Fruit fly (Drosophila melanogaster) whole organism, pupa: ENCODE measurements around the gene CarT.

Experiments
- CG10348 ChIP-seq: fragments of 200-800 bp; sonication (Bioruptor generic); IDR thresholded peaks from 2 replicates; pipeline ENCODE4 v1.3.6; 2022; ENCODE audit warnings: missing biosample characterization, missing genetic modification characterization
- CG12605 ChIP-seq: fragments of 200-800 bp; sonication (Bioruptor generic); IDR thresholded peaks from 2 replicates; pipeline ENCODE4 v1.3.6; 2022; ENCODE audit warnings: missing biosample characterization, missing genetic modification characterization
- CG13204 ChIP-seq: fragments of 200-800 bp; sonication (Bioruptor generic); optimal IDR thresholded peaks from 2 replicates; lab custom pipeline; 2018; ENCODE audit warnings: missing biosample characterization, mild to moderate bottlenecking, missing genetic modification characterization, moderate library complexity
- CG14655 ChIP-seq: fragments of 200-800 bp; sonication (Bioruptor generic); optimal IDR thresholded peaks from 3 replicates; lab custom pipeline; 2017; ENCODE audit warnings: mild to moderate bottlenecking, missing biosample characterization, missing genetic modification reagents, missing genetic modification characterization
- CG15710 ChIP-seq: fragments of 200-800 bp; sonication (Bioruptor generic); optimal IDR thresholded peaks from 2 replicates; lab custom pipeline; 2018; ENCODE audit warnings: missing biosample characterization, mild to moderate bottlenecking, missing genetic modification characterization, moderate library complexity
- CG17806 ChIP-seq: fragments of 200-800 bp; sonication (Bioruptor generic); optimal IDR thresholded peaks from 2 replicates; lab custom pipeline; 2018; ENCODE audit warnings: missing biosample characterization, mild to moderate bottlenecking, missing genetic modification characterization, moderate library complexity
- CG32121 ChIP-seq: fragments of 200-800 bp; sonication (Bioruptor generic); IDR thresholded peaks from 2 replicates; pipeline ENCODE4 v1.3.6; 2022; ENCODE audit warnings: missing biosample characterization, missing genetic modification characterization
- CG34367 ChIP-seq: fragments of 200-800 bp; sonication (Bioruptor generic); optimal IDR thresholded peaks from 2 replicates; lab custom pipeline; 2018; ENCODE audit warnings: missing biosample characterization, mild to moderate bottlenecking, missing genetic modification characterization
- CG4496 ChIP-seq: fragments of 200-800 bp; sonication (Bioruptor generic); IDR thresholded peaks from 3 replicates; pipeline ENCODE4 v1.3.6; 2022; ENCODE audit warnings: missing biosample characterization, missing genetic modification characterization
- CG8159 ChIP-seq: fragments of 200-800 bp; sonication (Bioruptor generic); optimal IDR thresholded peaks from 3 replicates; lab custom pipeline; 2018; ENCODE audit warnings: missing biosample characterization, mild to moderate bottlenecking, missing genetic modification characterization, moderate library complexity
- CG8301 ChIP-seq: fragments of 200-800 bp; sonication (Bioruptor generic); optimal IDR thresholded peaks from 2 replicates; lab custom pipeline; 2018; ENCODE audit warnings: missing biosample characterization, mild to moderate bottlenecking, missing genetic modification characterization
- CG9948 ChIP-seq: fragments of 200-800 bp; sonication (Bioruptor generic); optimal IDR thresholded peaks from 2 replicates; lab custom pipeline; 2018; ENCODE audit warnings: missing biosample characterization, mild to moderate bottlenecking, missing genetic modification characterization, moderate library complexity
- D1 ChIP-seq: fragments of 200-800 bp; sonication (Bioruptor generic); optimal IDR thresholded peaks from 2 replicates; lab custom pipeline; 2018; ENCODE audit warnings: missing biosample characterization, mild to moderate bottlenecking, missing genetic modification characterization, moderate library complexity
- EcR ChIP-seq: fragments of 200-800 bp; sonication (Bioruptor generic); optimal IDR thresholded peaks from 3 replicates; lab custom pipeline; 2019; ENCODE audit warnings: missing biosample characterization, missing genetic modification characterization, mild to moderate bottlenecking, moderate library complexity, missing genetic modification reagents
- Ets98B ChIP-seq: fragments of 200-800 bp; sonication (Bioruptor generic); IDR thresholded peaks from 2 replicates; pipeline ENCODE4 v1.3.6; 2022; ENCODE audit warnings: missing biosample characterization, missing genetic modification characterization
- Pif1A ChIP-seq: fragments of 200-800 bp; sonication (Bioruptor generic); optimal IDR thresholded peaks from 3 replicates; lab custom pipeline; 2016; ENCODE audit warnings: missing biosample characterization, missing genetic modification characterization
- Pif1B ChIP-seq: fragments of 200-800 bp; sonication (Bioruptor generic); optimal IDR thresholded peaks from 3 replicates; lab custom pipeline; 2016; ENCODE audit warnings: missing biosample characterization, missing genetic modification characterization
- Snoo ChIP-seq: fragments of 200-800 bp; sonication (Bioruptor generic); optimal IDR thresholded peaks from 3 replicates; lab custom pipeline; 2017; ENCODE audit warnings: missing biosample characterization, mild to moderate bottlenecking, missing genetic modification characterization, inconsistent platforms
- fd96Ca ChIP-seq: fragments of 200-800 bp; sonication (Bioruptor generic); IDR thresholded peaks from 3 replicates; pipeline ENCODE4 v1.3.6; 2022; ENCODE audit warnings: missing biosample characterization, missing genetic modification characterization
- gl ChIP-seq: fragments of 200-800 bp; sonication (Bioruptor generic); optimal IDR thresholded peaks from 2 replicates; lab custom pipeline; 2018; ENCODE audit warnings: missing biosample characterization, mild to moderate bottlenecking, missing genetic modification characterization
- rn ChIP-seq: fragments of 200-800 bp; sonication (Bioruptor generic); IDR thresholded peaks from 2 replicates; pipeline ENCODE4 v1.3.6; 2022; ENCODE audit warnings: missing biosample characterization, missing genetic modification characterization

The CarT gene

dm6 chr2L:20773453-20774054 lies 43.5 kb upstream of the CarT start:
- TF ChIP-seq Ets98B (GFP tag; lab: Robert Waterston, UW) (no peak), fd96Ca (GFP tag; lab: Robert Waterston, UW) (0 out of 3 replicates have a peak, but pooled peaks have one; percentile 28)
- TF ChIP-seq, all 21 proteins: peak for 1

dm6 chr2L:20770242-20770769 lies 40.2 kb upstream of the CarT start, which contains the start of gene cad:
Gene cad, plus strand, starts transcription at chr2L:20770731.
- no peak for TF ChIP-seq CG14655 (GFP tag; lab: Kevin White, UChicago)
- no peak for TF ChIP-seq CG8159
- no peak for TF ChIP-seq CG17806 (tag; lab: Kevin White, UChicago)
- TF ChIP-seq gl (tag; lab: Kevin White, UChicago) = peak; percentile 19
- TF ChIP-seq Snoo (tag; lab: Kevin White, UChicago) = peak; percentile 66
- TF ChIP-seq CG8301 (tag; lab: Kevin White, UChicago) = no peak
- TF ChIP-seq Ets98B (GFP tag; lab: Robert Waterston, UW) = peak; percentile 52
- no peak for TF ChIP-seq CG10348 (GFP tag; lab: Robert Waterston, UW)
- TF ChIP-seq EcR (GFP tag; lab: Kevin White, UChicago) = no peak
- peak; percentile 7 for TF ChIP-seq Pif1B (GFP tag; lab: Kevin White, UChicago)
- TF ChIP-seq CG15710 (tag; lab: Kevin White, UChicago) = peak; percentile 30
- no peak; the same call in 1 of the 3 replicates for TF ChIP-seq CG4496 (GFP tag; lab: Robert Waterston, UW)
- TF ChIP-seq CG9948 (tag; lab: Kevin White, UChicago) = no peak
- TF ChIP-seq Pif1A (GFP tag; lab: Kevin White, UChicago) = peak; percentile 59
- TF ChIP-seq rn = no peak
- no peak for TF ChIP-seq CG34367 (tag; lab: Kevin White, UChicago)
- peak; percentile 40; the same call in 1 of the 2 replicates for TF ChIP-seq CG32121 (GFP tag; lab: Robert Waterston, UW)
- TF ChIP-seq CG13204 (GFP tag; lab: Kevin White, UChicago) = no peak
- TF ChIP-seq D1 = peak; percentile 28
- no peak for TF ChIP-seq CG12605 (GFP tag; lab: Robert Waterston, UW)
- TF ChIP-seq fd96Ca (GFP tag; lab: Robert Waterston, UW) = peak; percentile 62; the same call in 2 of the 3 replicates

- no peak for TF ChIP-seq CG32121 (GFP tag; lab: Robert Waterston, UW)
- TF ChIP-seq CG13204 (GFP tag; lab: Kevin White, UChicago) = no peak
- no peak for TF ChIP-seq CG12605 (GFP tag; lab: Robert Waterston, UW)
- TF ChIP-seq fd96Ca (GFP tag; lab: Robert Waterston, UW) = no peak
- no peak for TF ChIP-seq CG9948 (tag; lab: Kevin White, UChicago)
- TF ChIP-seq Ets98B (GFP tag; lab: Robert Waterston, UW) = no peak
Measured at dm6 chr2L:20768568-20769071, 38.5 kb upstream of the CarT start.

DNA sequence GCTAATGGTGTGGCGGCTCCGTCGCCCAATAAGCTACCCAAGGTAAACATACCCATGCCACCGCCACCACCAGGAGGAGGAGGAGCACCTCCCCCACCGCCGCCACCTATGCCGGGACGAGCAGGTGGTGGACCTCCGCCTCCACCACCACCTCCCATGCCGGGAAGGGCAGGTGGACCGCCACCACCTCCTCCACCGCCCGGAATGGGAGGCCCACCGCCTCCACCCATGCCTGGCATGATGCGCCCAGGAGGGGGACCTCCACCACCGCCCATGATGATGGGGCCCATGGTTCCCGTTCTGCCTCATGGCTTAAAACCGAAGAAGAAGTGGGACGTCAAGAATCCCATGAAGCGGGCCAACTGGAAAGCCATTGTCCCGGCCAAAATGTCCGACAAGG lies 34.6 kb upstream of the CarT start:
- TF ChIP-seq CG8301 (tag; lab: Kevin White, UChicago) (no peak), CG9948 (tag; lab: Kevin White, UChicago) (no peak), rn (no peak), fd96Ca (GFP tag; lab: Robert Waterston, UW) (no peak), gl (tag; lab: Kevin White, UChicago) (no peak), CG8159 (no peak), Ets98B (GFP tag; lab: Robert Waterston, UW) (no peak), CG14655 (GFP tag; lab: Kevin White, UChicago) (no peak), Pif1B (GFP tag; lab: Kevin White, UChicago) (no peak), D1 (no peak)

DNA sequence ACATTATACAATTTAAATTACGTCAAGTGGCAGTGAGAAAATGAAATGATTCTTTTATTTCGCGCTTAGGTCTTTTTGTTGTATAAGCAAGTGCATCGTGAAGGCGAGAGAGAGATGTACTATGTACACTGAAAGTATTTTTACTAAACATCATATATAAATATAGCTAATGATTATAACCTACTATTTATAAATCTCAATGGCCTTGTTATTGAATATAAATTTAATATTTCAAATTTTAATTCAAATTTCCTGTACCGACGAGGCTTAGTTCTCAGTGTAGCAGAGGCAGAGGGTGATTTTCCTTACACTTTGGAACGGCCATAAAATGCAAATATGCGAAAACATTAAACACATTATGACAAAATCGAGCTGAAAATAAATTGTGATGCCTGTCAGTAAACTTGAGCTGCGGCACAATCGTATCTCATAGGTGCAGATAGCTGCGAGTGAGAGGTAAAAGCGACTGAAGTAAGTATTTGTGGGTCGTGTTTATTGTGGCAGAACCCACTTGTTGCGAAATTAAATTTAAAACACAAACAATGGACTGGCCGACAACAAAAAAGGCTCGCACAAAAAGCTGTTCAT lies 32.0 kb upstream of the CarT start:
- peak; percentile 77 for TF ChIP-seq CG15710 (tag; lab: Kevin White, UChicago)
- peak; percentile 74 for TF ChIP-seq Pif1A (GFP tag; lab: Kevin White, UChicago)
- TF ChIP-seq CG13204 (GFP tag; lab: Kevin White, UChicago) = no peak
- TF ChIP-seq CG4496 (GFP tag; lab: Robert Waterston, UW) = peak; percentile 76
- peak; percentile 78 for TF ChIP-seq Snoo (tag; lab: Kevin White, UChicago)
- no peak for TF ChIP-seq EcR (GFP tag; lab: Kevin White, UChicago)
- peak; percentile 77 for TF ChIP-seq CG32121 (GFP tag; lab: Robert Waterston, UW)
- TF ChIP-seq Pif1B (GFP tag; lab: Kevin White, UChicago) = peak; percentile 73
- TF ChIP-seq Ets98B (GFP tag; lab: Robert Waterston, UW) = peak; percentile 65
- no peak for TF ChIP-seq D1
- peak; percentile 35; the same call in 1 of the 3 replicates for TF ChIP-seq fd96Ca (GFP tag; lab: Robert Waterston, UW)
- TF ChIP-seq CG10348 (GFP tag; lab: Robert Waterston, UW) = no peak
- TF ChIP-seq CG34367 (tag; lab: Kevin White, UChicago) = peak; percentile 49
- TF ChIP-seq rn = 0 out of 2 replicates have a peak, but pooled peaks have one; percentile 44
- TF ChIP-seq CG14655 (GFP tag; lab: Kevin White, UChicago) = peak; percentile 73
- TF ChIP-seq CG17806 (tag; lab: Kevin White, UChicago) = peak; percentile 72
- peak; percentile 28 for TF ChIP-seq gl (tag; lab: Kevin White, UChicago)
- peak; percentile 79 for TF ChIP-seq CG12605 (GFP tag; lab: Robert Waterston, UW)
- TF ChIP-seq CG9948 (tag; lab: Kevin White, UChicago) = peak; percentile 75
- TF ChIP-seq CG8159 = peak; percentile 83
- TF ChIP-seq CG8301 (tag; lab: Kevin White, UChicago) = peak; percentile 62
- TF ChIP-seq, all 21 proteins: peak for 17
